Worm (Caenorhabditis elegans) whole organism, late embryonic: Measurements from ENCODE around the gene clpf-1.

Experiments used
- C08G9.2 ChIP-seq: sonication (generic microtip); optimal IDR thresholded peaks from 2 replicates; lab custom pipeline; 2016; ENCODE audit warnings: mild to moderate bottlenecking, missing genetic modification characterization, moderate library complexity, missing compliant biosample characterization
- ama-1 ChIP-seq: fragments of 150-350 bp; optimal IDR thresholded peaks from 2 replicates; lab custom pipeline; 2014
- ceh-14 ChIP-seq: sonication (generic microtip); optimal IDR thresholded peaks from 2 replicates; lab custom pipeline; 2016; ENCODE audit warnings: missing genotype, missing genetic modification characterization, missing compliant biosample characterization
- ceh-2 ChIP-seq: sonication (generic microtip); optimal IDR thresholded peaks from 2 replicates; lab custom pipeline; 2016; ENCODE audit warnings: missing genotype, missing genetic modification characterization, missing compliant biosample characterization
- ceh-22 ChIP-seq: sonication (generic microtip); optimal IDR thresholded peaks from 2 replicates; lab custom pipeline; 2017; ENCODE audit warnings: missing biosample characterization, missing genetic modification characterization
- ceh-24 ChIP-seq: sonication (generic microtip); optimal IDR thresholded peaks from 2 replicates; lab custom pipeline; 2016; ENCODE audit warnings: mild to moderate bottlenecking, missing genetic modification characterization, missing compliant biosample characterization
- ceh-31 ChIP-seq: sonication (generic microtip); optimal IDR thresholded peaks from 2 replicates; lab custom pipeline; 2016; ENCODE audit warnings: missing genetic modification characterization, missing compliant biosample characterization
- ceh-34 ChIP-seq: sonication (generic microtip); optimal IDR thresholded peaks from 2 replicates; lab custom pipeline; 2016; ENCODE audit warnings: mild to moderate bottlenecking, missing genetic modification characterization, missing compliant biosample characterization
- ceh-45 ChIP-seq: fragments of 200-800 bp; sonication (Bioruptor generic); IDR thresholded peaks from 2 replicates; pipeline ENCODE4 v1.3.6; 2022; ENCODE audit warnings: missing genetic modification reagents, missing genetic modification characterization, missing compliant biosample characterization
- ceh-48 ChIP-seq: sonication (generic microtip); optimal IDR thresholded peaks from 2 replicates; lab custom pipeline; 2016; ENCODE audit warnings: missing genetic modification characterization, inconsistent platforms, missing compliant biosample characterization
- ceh-6 ChIP-seq: fragments of 200-800 bp; sonication (Bioruptor generic); optimal IDR thresholded peaks from 2 replicates; lab custom pipeline; 2018; ENCODE audit warnings: mild to moderate bottlenecking, missing genetic modification characterization, missing compliant biosample characterization
- dmd-4 ChIP-seq: sonication (generic microtip); optimal IDR thresholded peaks from 2 replicates; lab custom pipeline; 2016; ENCODE audit warnings: borderline replicate concordance, missing genetic modification characterization, missing compliant biosample characterization
- dve-1 ChIP-seq: sonication (generic microtip); optimal IDR thresholded peaks from 2 replicates; lab custom pipeline; 2017; ENCODE audit warnings: antibody characterized with exemption, mild to moderate bottlenecking, missing genetic modification characterization, missing compliant biosample characterization
- hlh-15 ChIP-seq: sonication (generic microtip); optimal IDR thresholded peaks from 2 replicates; lab custom pipeline; 2016; ENCODE audit warnings: missing genetic modification characterization, missing compliant biosample characterization
- lim-6 ChIP-seq: sonication (generic microtip); optimal IDR thresholded peaks from 2 replicates; lab custom pipeline; 2016; ENCODE audit warnings: missing genetic modification characterization, missing compliant biosample characterization
- madf-2 ChIP-seq: sonication (generic microtip); optimal IDR thresholded peaks from 2 replicates; lab custom pipeline; 2017; ENCODE audit warnings: missing genetic modification characterization, missing compliant biosample characterization
- nfya-1 ChIP-seq: sonication (generic microtip); optimal IDR thresholded peaks from 2 replicates; lab custom pipeline; 2017; ENCODE audit warnings: missing genetic modification characterization, mild to moderate bottlenecking, missing compliant biosample characterization, antibody characterized with exemption, moderate library complexity
- pag-3 ChIP-seq: sonication (generic microtip); optimal IDR thresholded peaks from 2 replicates; lab custom pipeline; 2016; ENCODE audit warnings: missing compliant biosample characterization, missing genetic modification characterization, borderline replicate concordance
- pqm-1 ChIP-seq: sonication (generic microtip); optimal IDR thresholded peaks from 2 replicates; lab custom pipeline; 2016; ENCODE audit warnings: missing genetic modification characterization, missing compliant biosample characterization
- ref-2 ChIP-seq: sonication (generic microtip); optimal IDR thresholded peaks from 2 replicates; lab custom pipeline; 2016; ENCODE audit warnings: missing genetic modification characterization, missing compliant biosample characterization
- rnt-1 ChIP-seq: sonication (generic microtip); optimal IDR thresholded peaks from 2 replicates; lab custom pipeline; 2016; ENCODE audit warnings: missing genetic modification characterization, missing compliant biosample characterization
- syd-9 ChIP-seq: sonication (generic microtip); optimal IDR thresholded peaks from 2 replicates; lab custom pipeline; 2016; ENCODE audit warnings: mild to moderate bottlenecking, missing genetic modification characterization, moderate library complexity, missing compliant biosample characterization
- tbx-2 ChIP-seq: sonication (generic microtip); optimal IDR thresholded peaks from 2 replicates; lab custom pipeline; 2016; ENCODE audit warnings: missing genetic modification characterization, missing compliant biosample characterization
- unc-3 ChIP-seq, 2 experiments: fragments of 200-800 bp in 1 of 2; sonication (Bioruptor generic) in 1 of 2; sonication (generic microtip) in 1 of 2; conservative IDR thresholded peaks in 1 of 2; optimal IDR thresholded peaks in 1 of 2; 2 replicates each; pipeline versions ENCODE4 v1.3.6 to Lab custom; 2016 to 2022; ENCODE audit warnings: missing compliant biosample characterization in 2 of 2, missing genetic modification characterization in 2 of 2, missing genetic modification reagents in 1 of 2
- unc-42 ChIP-seq: sonication (generic microtip); optimal IDR thresholded peaks from 2 replicates; lab custom pipeline; 2016; ENCODE audit warnings: missing genotype, missing genetic modification characterization, missing compliant biosample characterization
- unc-55 ChIP-seq: sonication (generic microtip); optimal IDR thresholded peaks from 2 replicates; lab custom pipeline; 2017; ENCODE audit warnings: missing biosample characterization, missing genetic modification reagents, missing genetic modification characterization
- zip-5 ChIP-seq: sonication (generic microtip); optimal IDR thresholded peaks from 2 replicates; lab custom pipeline; 2016; ENCODE audit warnings: missing genetic modification characterization, missing compliant biosample characterization
- ztf-16 ChIP-seq: sonication (generic microtip); optimal IDR thresholded peaks from 2 replicates; lab custom pipeline; 2017; ENCODE audit warnings: missing genetic modification characterization, missing compliant biosample characterization

clpf-1 gene

DNA sequence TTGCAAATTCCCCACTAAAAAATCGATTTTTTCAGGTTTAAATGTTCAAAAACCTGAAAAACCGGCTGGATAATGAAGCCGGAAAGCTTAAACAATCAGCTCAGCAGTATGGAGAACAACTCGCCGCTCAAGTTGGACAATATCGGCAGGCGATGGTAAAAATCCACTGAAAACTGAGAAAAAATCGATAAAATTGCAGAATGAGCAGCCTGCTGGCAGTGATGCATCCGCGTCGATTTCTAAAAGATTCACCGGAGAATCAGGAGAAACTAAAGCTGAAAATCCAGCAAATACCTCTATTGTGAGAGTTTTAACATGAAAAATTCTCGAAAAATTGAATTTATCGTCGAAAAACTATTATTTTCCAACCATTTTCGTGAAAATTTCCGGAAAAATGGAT is 8.0 kb downstream of the clpf-1 start, which contains the start of gene golg-4:
Gene golg-4, plus strand, starts transcription at position 34 of the 400 bp plus-strand sequence.
- TF ChIP-seq ceh-6 (GFP tag; lab: Kevin White, UChicago), result no peak
- no peak for TF ChIP-seq pag-3 (tag; lab: Kevin White, UChicago)
- TF ChIP-seq ceh-48 (tag; lab: Kevin White, UChicago), result peak; percentile 12
- TF ChIP-seq zip-5 (tag; lab: Kevin White, UChicago), result no peak
- no peak for TF ChIP-seq C08G9.2
- TF ChIP-seq, all 69 proteins: peak for 1

DNA sequence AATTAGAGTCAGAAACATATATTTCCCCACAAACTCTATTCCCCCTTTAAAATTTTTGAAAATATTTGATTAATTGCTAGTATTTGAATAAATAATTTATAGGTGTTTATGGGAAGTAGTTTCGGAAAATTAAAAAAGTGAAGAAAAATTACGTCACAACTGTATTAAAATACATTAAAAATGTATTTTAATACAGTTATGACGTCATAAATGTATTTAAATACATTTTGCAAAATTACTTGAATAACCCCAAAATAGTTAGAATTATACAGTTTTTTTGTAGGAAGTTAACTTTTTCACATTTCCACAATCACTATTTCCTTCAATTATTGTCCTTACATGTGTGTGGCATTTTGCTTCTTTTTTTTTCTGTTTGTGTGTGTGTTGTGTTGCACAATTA is 15.9 kb downstream of the clpf-1 start:
- TF ChIP-seq ceh-2 (tag; lab: Kevin White, UChicago) (no peak), pag-3 (tag; lab: Kevin White, UChicago) (no peak)

DNA sequence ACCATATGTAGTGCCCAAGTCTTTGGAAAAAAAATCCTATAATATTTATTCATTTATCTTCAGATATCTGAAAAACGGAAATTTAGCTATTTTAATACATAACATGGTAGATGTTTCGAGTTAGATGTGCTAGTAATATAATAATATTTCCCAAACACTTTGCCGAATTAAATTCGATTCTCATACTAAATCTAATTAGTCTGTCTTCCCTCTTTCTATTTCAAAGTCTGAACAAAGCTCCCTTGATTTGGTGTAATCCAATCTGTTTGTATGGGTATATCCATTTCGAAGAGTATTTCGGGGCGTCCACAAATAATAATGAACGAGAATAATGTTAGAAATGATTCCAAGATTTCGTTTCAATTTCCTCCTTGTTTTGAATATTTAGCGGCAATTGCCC is 16.9 kb downstream of the clpf-1 start:
- TF ChIP-seq ceh-31 (peak; percentile 29), ceh-22 (no peak), unc-3 (GFP tag; conservative IDR thresholded peaks at IDR 0.05; lab: Robert Waterston, UW) (no peak), unc-3 (tag; optimal IDR thresholded peaks at IDR 0.05; lab: Kevin White, UChicago) (no peak), pqm-1 (tag; lab: Kevin White, UChicago) (no peak), unc-42 (tag; lab: Kevin White, UChicago) (peak; percentile 97)

ce11 chrIII:3417453-3417852 is 19.9 kb downstream of the clpf-1 start:
- TF ChIP-seq ceh-45 (GFP tag; lab: Robert Waterston, UW), result no peak
- TF ChIP-seq dmd-4 (tag; lab: Kevin White, UChicago), result no peak
- TF ChIP-seq ceh-6 (GFP tag; lab: Kevin White, UChicago), result no peak
- no peak for TF ChIP-seq ztf-16
- TF ChIP-seq nfya-1 (tag; lab: Kevin White, UChicago), result peak; percentile 82
- TF ChIP-seq lim-6 (tag; lab: Kevin White, UChicago), result no peak

ce11 chrIII:3418906-3419305 is 21.4 kb downstream of the clpf-1 start:
- TF ChIP-seq ama-1 (lab: Kevin White, UChicago), result no peak
- no peak for TF ChIP-seq syd-9 (tag; lab: Kevin White, UChicago)
- TF ChIP-seq nfya-1 (tag; lab: Kevin White, UChicago), result peak; percentile 98
- TF ChIP-seq, all 69 proteins: peak for 1

ce11 chrIII:3423924-3424323 is 26.4 kb downstream of the clpf-1 start:
- TF ChIP-seq unc-3 (GFP tag; conservative IDR thresholded peaks at IDR 0.05; lab: Robert Waterston, UW) (no peak), unc-3 (tag; optimal IDR thresholded peaks at IDR 0.05; lab: Kevin White, UChicago) (no peak), pqm-1 (tag; lab: Kevin White, UChicago) (no peak), zip-5 (tag; lab: Kevin White, UChicago) (peak; percentile 36), C08G9.2 (peak; percentile 54), ref-2 (peak; percentile 17), ceh-34 (peak; percentile 17), ceh-2 (tag; lab: Kevin White, UChicago) (peak; percentile 48), ceh-6 (GFP tag; lab: Kevin White, UChicago) (no peak), rnt-1 (tag; lab: Kevin White, UChicago) (peak; percentile 10), ceh-14 (tag; lab: Kevin White, UChicago) (peak; percentile 7), tbx-2 (tag; lab: Kevin White, UChicago) (peak; percentile 52), ceh-31 (peak; percentile 72), lim-6 (tag; lab: Kevin White, UChicago) (peak; percentile 29)

ce11 chrIII:3425438-3425837 is 27.9 kb downstream of the clpf-1 start, which contains the start of gene metl-18:
metl-18 (plus strand) TSS chrIII:3425738.
- no peak for TF ChIP-seq ref-2
- TF ChIP-seq madf-2 (tag; lab: Kevin White, UChicago), result no peak
- no peak for TF ChIP-seq unc-55 (GFP tag; lab: Kevin White, UChicago)
- no peak for TF ChIP-seq dve-1 (tag; lab: Kevin White, UChicago)
- no peak for TF ChIP-seq ceh-24 (tag; lab: Kevin White, UChicago)
- TF ChIP-seq ceh-48 (tag; lab: Kevin White, UChicago), result no peak
- no peak for TF ChIP-seq hlh-15 (tag; lab: Kevin White, UChicago)
